Worm (Caenorhabditis elegans) whole organism, late embryonic: ENCODE results near the gene F58A4.2.
A peak's percentile ranks its signal among the peaks of the same experiment; 100 is the strongest.

ENCODE experiments used
- F13H6.1 ChIP-seq: sonication (generic microtip); optimal IDR thresholded peaks from 2 replicates; lab custom pipeline; 2016; ENCODE audit warnings: missing genetic modification characterization, missing compliant biosample characterization
- T23F11.4 ChIP-seq: fragments of 200-800 bp; sonication (Bioruptor generic); optimal IDR thresholded peaks from 2 replicates; lab custom pipeline; 2018; ENCODE audit warnings: mild to moderate bottlenecking, missing genetic modification characterization, missing compliant biosample characterization
- Y22D7AL.16 ChIP-seq: sonication (generic microtip); optimal IDR thresholded peaks from 2 replicates; lab custom pipeline; 2016; ENCODE audit warnings: missing genetic modification characterization, missing compliant biosample characterization
- ceh-14 ChIP-seq: sonication (generic microtip); optimal IDR thresholded peaks from 2 replicates; lab custom pipeline; 2016; ENCODE audit warnings: missing genotype, missing genetic modification characterization, missing compliant biosample characterization
- ceh-18 ChIP-seq: sonication (generic microtip); optimal IDR thresholded peaks from 2 replicates; lab custom pipeline; 2016; ENCODE audit warnings: missing genetic modification characterization, missing compliant biosample characterization
- ceh-2 ChIP-seq: sonication (generic microtip); optimal IDR thresholded peaks from 2 replicates; lab custom pipeline; 2016; ENCODE audit warnings: missing genotype, missing genetic modification characterization, missing compliant biosample characterization
- ceh-22 ChIP-seq: sonication (generic microtip); optimal IDR thresholded peaks from 2 replicates; lab custom pipeline; 2017; ENCODE audit warnings: missing biosample characterization, missing genetic modification characterization
- ceh-24 ChIP-seq: sonication (generic microtip); optimal IDR thresholded peaks from 2 replicates; lab custom pipeline; 2016; ENCODE audit warnings: mild to moderate bottlenecking, missing genetic modification characterization, missing compliant biosample characterization
- ceh-31 ChIP-seq: sonication (generic microtip); optimal IDR thresholded peaks from 2 replicates; lab custom pipeline; 2016; ENCODE audit warnings: missing genetic modification characterization, missing compliant biosample characterization
- ceh-34 ChIP-seq: sonication (generic microtip); optimal IDR thresholded peaks from 2 replicates; lab custom pipeline; 2016; ENCODE audit warnings: mild to moderate bottlenecking, missing genetic modification characterization, missing compliant biosample characterization
- ceh-48 ChIP-seq: sonication (generic microtip); optimal IDR thresholded peaks from 2 replicates; lab custom pipeline; 2016; ENCODE audit warnings: missing genetic modification characterization, inconsistent platforms, missing compliant biosample characterization
- ceh-6 ChIP-seq: fragments of 200-800 bp; sonication (Bioruptor generic); optimal IDR thresholded peaks from 2 replicates; lab custom pipeline; 2018; ENCODE audit warnings: mild to moderate bottlenecking, missing genetic modification characterization, missing compliant biosample characterization
- elt-2 ChIP-seq: sonication (generic microtip); optimal IDR thresholded peaks from 2 replicates; lab custom pipeline; 2016; ENCODE audit warnings: missing genetic modification reagents, missing genetic modification characterization, missing compliant biosample characterization
- elt-4 ChIP-seq: sonication (generic microtip); optimal IDR thresholded peaks from 2 replicates; lab custom pipeline; 2016; ENCODE audit warnings: missing genetic modification characterization, missing compliant biosample characterization
- eyg-1 ChIP-seq: sonication (generic microtip); optimal IDR thresholded peaks from 2 replicates; lab custom pipeline; 2016; ENCODE audit warnings: missing genotype, missing genetic modification characterization, missing compliant biosample characterization
- fax-1 ChIP-seq: sonication (generic microtip); optimal IDR thresholded peaks from 2 replicates; lab custom pipeline; 2016; ENCODE audit warnings: missing genotype, missing genetic modification characterization, missing compliant biosample characterization
- fkh-6 ChIP-seq: sonication (generic microtip); optimal IDR thresholded peaks from 2 replicates; lab custom pipeline; 2016; ENCODE audit warnings: missing genetic modification characterization, missing compliant biosample characterization
- hlh-15 ChIP-seq: sonication (generic microtip); optimal IDR thresholded peaks from 2 replicates; lab custom pipeline; 2016; ENCODE audit warnings: missing genetic modification characterization, missing compliant biosample characterization
- hlh-30 ChIP-seq: sonication (generic microtip); optimal IDR thresholded peaks from 2 replicates; lab custom pipeline; 2017; ENCODE audit warnings: antibody characterized with exemption, missing genetic modification characterization, missing compliant biosample characterization; ENCODE audit not compliant: insufficient read depth
- lim-6 ChIP-seq: sonication (generic microtip); optimal IDR thresholded peaks from 2 replicates; lab custom pipeline; 2016; ENCODE audit warnings: missing genetic modification characterization, missing compliant biosample characterization
- nfya-1 ChIP-seq: sonication (generic microtip); optimal IDR thresholded peaks from 2 replicates; lab custom pipeline; 2017; ENCODE audit warnings: missing genetic modification characterization, mild to moderate bottlenecking, missing compliant biosample characterization, antibody characterized with exemption, moderate library complexity
- npax-4 ChIP-seq: sonication (generic microtip); optimal IDR thresholded peaks from 2 replicates; lab custom pipeline; 2016; ENCODE audit warnings: missing genetic modification characterization, missing compliant biosample characterization
- pag-3 ChIP-seq: sonication (generic microtip); optimal IDR thresholded peaks from 2 replicates; lab custom pipeline; 2016; ENCODE audit warnings: missing compliant biosample characterization, missing genetic modification characterization, borderline replicate concordance
- pat-9 ChIP-seq: fragments of 200-800 bp; sonication (Bioruptor generic); optimal IDR thresholded peaks from 2 replicates; lab custom pipeline; 2018; ENCODE audit warnings: mild to moderate bottlenecking, missing genetic modification characterization, moderate library complexity, missing compliant biosample characterization
- pax-1 ChIP-seq: fragments of 150-350 bp; optimal IDR thresholded peaks from 2 replicates; lab custom pipeline; 2014; ENCODE audit warnings: missing biosample characterization, missing genetic modification characterization
- pros-1 ChIP-seq: fragments of 150-350 bp; optimal IDR thresholded peaks from 2 replicates; lab custom pipeline; 2014; ENCODE audit warnings: missing biosample characterization, missing genetic modification reagents, missing genetic modification characterization
- ref-2 ChIP-seq: sonication (generic microtip); optimal IDR thresholded peaks from 2 replicates; lab custom pipeline; 2016; ENCODE audit warnings: missing genetic modification characterization, missing compliant biosample characterization
- sdc-2 ChIP-seq: sonication (generic microtip); optimal IDR thresholded peaks from 2 replicates; lab custom pipeline; 2016; ENCODE audit warnings: missing genotype, missing genetic modification characterization, missing compliant biosample characterization
- sox-4 ChIP-seq: sonication (generic microtip); optimal IDR thresholded peaks from 2 replicates; lab custom pipeline; 2017; ENCODE audit warnings: mild to moderate bottlenecking, missing genetic modification characterization, inconsistent platforms, missing compliant biosample characterization
- tbx-2 ChIP-seq: sonication (generic microtip); optimal IDR thresholded peaks from 2 replicates; lab custom pipeline; 2016; ENCODE audit warnings: missing genetic modification characterization, missing compliant biosample characterization
- ttx-3 ChIP-seq: sonication (generic microtip); optimal IDR thresholded peaks from 2 replicates; lab custom pipeline; 2016; ENCODE audit warnings: missing genetic modification reagents, missing genetic modification characterization, missing compliant biosample characterization
- unc-3 ChIP-seq, 2 experiments: fragments of 200-800 bp in 1 of 2; sonication (Bioruptor generic) in 1 of 2; sonication (generic microtip) in 1 of 2; conservative IDR thresholded peaks in 1 of 2; optimal IDR thresholded peaks in 1 of 2; 2 replicates each; pipeline versions ENCODE4 v1.3.6 to Lab custom; 2016 to 2022; ENCODE audit warnings: missing compliant biosample characterization in 2 of 2, missing genetic modification characterization in 2 of 2, missing genetic modification reagents in 1 of 2
- unc-42 ChIP-seq: sonication (generic microtip); optimal IDR thresholded peaks from 2 replicates; lab custom pipeline; 2016; ENCODE audit warnings: missing genotype, missing genetic modification characterization, missing compliant biosample characterization
- unc-55 ChIP-seq: sonication (generic microtip); optimal IDR thresholded peaks from 2 replicates; lab custom pipeline; 2017; ENCODE audit warnings: missing biosample characterization, missing genetic modification reagents, missing genetic modification characterization

Gene F58A4.2

ce11 chrIII:9615114-9615513 is 14.6 kb upstream of the F58A4.2 start:
- TF ChIP-seq ttx-3 (tag; lab: Kevin White, UChicago) = no peak
- TF ChIP-seq, all 69 proteins: peak for 0

ce11 chrIII:9614211-9614610 is 13.7 kb upstream of the F58A4.2 start, which contains the start of the genes pri-1 and F58A4.6:
Gene pri-1, minus strand, starts transcription at chrIII:9614281.
Gene F58A4.6, plus strand, starts transcription at chrIII:9614482.
- TF ChIP-seq unc-42 (tag; lab: Kevin White, UChicago) (peak; percentile 57), pat-9 (tag; lab: Kevin White, UChicago) (no peak), ceh-31 (tag; lab: Kevin White, UChicago) (peak; percentile 6), nfya-1 (peak; percentile 6)

ce11 chrIII:9612097-9612496 is 11.6 kb upstream of the F58A4.2 start, which contains the start of gene bbs-4:
Gene bbs-4, minus strand, starts transcription at chrIII:9612197.
- TF ChIP-seq sdc-2 (tag; lab: Kevin White, UChicago) = no peak
- no peak for TF ChIP-seq unc-55 (GFP tag; lab: Kevin White, UChicago)
- no peak for TF ChIP-seq T23F11.4
- TF ChIP-seq ref-2 (tag; lab: Kevin White, UChicago) = no peak
- TF ChIP-seq pat-9 (tag; lab: Kevin White, UChicago) = no peak
- no peak for TF ChIP-seq ceh-34 (tag; lab: Kevin White, UChicago)
- no peak for TF ChIP-seq fkh-6
- TF ChIP-seq ttx-3 (tag; lab: Kevin White, UChicago) = no peak
- TF ChIP-seq ceh-2 (tag; lab: Kevin White, UChicago) = no peak
- no peak for TF ChIP-seq F13H6.1
- no peak for TF ChIP-seq hlh-30
- no peak for TF ChIP-seq ceh-6
- no peak for TF ChIP-seq unc-3 (GFP tag; conservative IDR thresholded peaks at IDR 0.05; lab: Robert Waterston, UW)
- TF ChIP-seq unc-3 (tag; optimal IDR thresholded peaks at IDR 0.05; lab: Kevin White, UChicago) = no peak
- TF ChIP-seq sox-4 (tag; lab: Kevin White, UChicago) = no peak
- no peak for TF ChIP-seq tbx-2 (tag; lab: Kevin White, UChicago)
- no peak for TF ChIP-seq eyg-1 (tag; lab: Kevin White, UChicago)

ce11 chrIII:9608650-9609049 is 8.1 kb upstream of the F58A4.2 start, which contains the start of gene clec-161:
Gene clec-161, minus strand, starts transcription at chrIII:9608750.
- TF ChIP-seq ceh-24 (no peak), pax-1 (tag; lab: Kevin White, UChicago) (no peak), ceh-14 (tag; lab: Kevin White, UChicago) (no peak), npax-4 (tag; lab: Kevin White, UChicago) (no peak), Y22D7AL.16 (tag; lab: Kevin White, UChicago) (no peak), ref-2 (tag; lab: Kevin White, UChicago) (no peak), lim-6 (tag; lab: Kevin White, UChicago) (no peak), ceh-48 (tag; lab: Kevin White, UChicago) (no peak), tbx-2 (tag; lab: Kevin White, UChicago) (no peak), ceh-6 (no peak), pag-3 (tag; lab: Kevin White, UChicago) (no peak), ceh-2 (tag; lab: Kevin White, UChicago) (no peak), fkh-6 (no peak)

- no peak for TF ChIP-seq fax-1 (tag; lab: Kevin White, UChicago)
- TF ChIP-seq hlh-15 (tag; lab: Kevin White, UChicago) = no peak
- no peak for TF ChIP-seq elt-2 (tag; lab: Kevin White, UChicago)
- TF ChIP-seq ceh-22 (tag; lab: Kevin White, UChicago) = no peak
- no peak for TF ChIP-seq lim-6 (tag; lab: Kevin White, UChicago)
- no peak for TF ChIP-seq sdc-2 (tag; lab: Kevin White, UChicago)
- TF ChIP-seq npax-4 (tag; lab: Kevin White, UChicago) = no peak
- no peak for TF ChIP-seq pag-3 (tag; lab: Kevin White, UChicago)
- TF ChIP-seq ceh-24 = no peak
- TF ChIP-seq F13H6.1 = no peak
- no peak for TF ChIP-seq pros-1 (tag; lab: Kevin White, UChicago)
- no peak for TF ChIP-seq ceh-18
- TF ChIP-seq elt-4 = no peak
Measured at ce11 chrIII:9598168-9598567, 2.4 kb downstream of the F58A4.2 start, which contains the start of gene F58A4.1. Gene F58A4.1, plus strand, starts transcription at chrIII:9598468.
